Worm (Caenorhabditis elegans): ENCODE measurements around the gene ZK792.1.

The ZK792.1 gene

DNA sequence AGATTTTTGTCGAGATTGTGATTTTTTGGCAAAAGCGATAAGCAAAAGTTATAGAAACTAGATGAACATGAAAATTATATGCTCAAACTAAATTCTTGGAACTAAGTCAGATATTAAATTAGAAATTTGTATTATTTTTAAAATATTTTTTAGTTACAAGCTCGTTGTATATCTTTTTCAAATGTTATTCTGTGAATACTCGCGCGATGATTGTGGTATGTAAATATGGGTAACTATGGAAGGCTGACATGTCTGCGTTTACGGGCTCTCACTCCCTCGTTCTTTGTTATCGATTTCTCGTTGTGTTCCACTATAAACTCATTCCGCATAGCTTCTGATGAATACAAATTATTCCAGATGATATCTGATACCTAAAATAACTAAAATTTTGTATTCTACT is 34.5 kb downstream of the ZK792.1 start, which contains the start of gene ZK792.7:
ZK792.7 (plus strand) TSS at position 301 of the 400 bp plus-strand sequence.
- TF ChIP-seq mxl-2 (GFP tag; conservative IDR thresholded peaks at IDR 0.05) (no peak), hmg-1.1 (GFP tag; IDR thresholded peaks at IDR 0.05) (no peak), ceh-20 (GFP tag; IDR thresholded peaks at IDR 0.05) (no peak), nhr-77 (tag; optimal IDR thresholded peaks at IDR 0.05) (no peak), mxl-3 (GFP tag; optimal IDR thresholded peaks at IDR 0.05) (no peak), sdz-12 (GFP tag; optimal IDR thresholded peaks at IDR 0.05) (no peak), daf-8 (GFP tag; IDR thresholded peaks at IDR 0.05) (no peak), nhr-42 (GFP tag; IDR thresholded peaks at IDR 0.05) (no peak), ztf-7 (tag; optimal IDR thresholded peaks at IDR 0.05) (no peak), ZK337.2 (GFP tag; IDR thresholded peaks at IDR 0.05) (no peak)

DNA sequence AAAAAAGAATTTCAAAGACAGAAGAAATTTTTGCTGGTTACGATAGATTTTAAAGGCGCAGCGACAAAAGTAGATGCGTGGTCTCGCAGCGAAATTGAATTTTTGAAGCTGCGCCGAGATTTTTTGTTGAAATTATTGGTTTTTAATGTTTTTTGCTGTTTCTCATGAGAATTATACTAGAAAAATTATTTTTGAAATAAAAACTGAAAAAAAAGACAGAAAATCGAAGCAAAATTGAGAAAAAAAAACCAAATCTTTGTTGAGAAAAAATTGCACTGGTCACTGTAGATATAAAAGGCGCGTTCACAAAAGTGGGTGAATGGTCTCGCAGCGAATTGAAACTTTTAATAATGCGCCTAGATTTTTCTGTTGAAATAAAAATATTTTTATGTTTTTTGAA is 36.0 kb downstream of the ZK792.1 start:
- peak; percentile 60; the same call in 1 of the 2 replicates for TF ChIP-seq snpc-1.2 (GFP tag; IDR thresholded peaks at IDR 0.05)
- no peak for TF ChIP-seq nhr-42 (GFP tag; IDR thresholded peaks at IDR 0.05)
- TF ChIP-seq Y48G9A.11 (GFP tag; IDR thresholded peaks at IDR 0.05), result 0 out of 2 replicates have a peak, but pooled peaks have one; percentile 50
- TF ChIP-seq egl-27 (tag; optimal IDR thresholded peaks at IDR 0.05), result no peak
- no peak for TF ChIP-seq ama-1 (optimal IDR thresholded peaks at IDR 0.05)
- peak; percentile 60 for TF ChIP-seq unc-130 (GFP tag; optimal IDR thresholded peaks at IDR 0.05)
- TF ChIP-seq aly-2 (tag; optimal IDR thresholded peaks at IDR 0.05), result no peak
- TF ChIP-seq F49E8.2 (tag; optimal IDR thresholded peaks at IDR 0.05; ENCODE audit: borderline replicate concordance), result peak; percentile 88
- no peak for TF ChIP-seq nhr-25 (tag; optimal IDR thresholded peaks at IDR 0.05; ENCODE audit: borderline replicate concordance, insufficient read depth)
- peak; percentile 28 for TF ChIP-seq aha-1 (tag)
- TF ChIP-seq rbr-2 (tag; optimal IDR thresholded peaks at IDR 0.05), result no peak
- TF ChIP-seq lin-38 (GFP tag; IDR thresholded peaks at IDR 0.05), result peak; percentile 31; the same call in 1 of the 2 replicates
- TF ChIP-seq lin-29 (GFP tag; IDR thresholded peaks at IDR 0.05), result no peak
- no peak for TF ChIP-seq hlh-30 (tag; optimal IDR thresholded peaks at IDR 0.05; ENCODE audit: insufficient read depth)
- TF ChIP-seq daf-12 (tag; optimal IDR thresholded peaks at IDR 0.05), result no peak
- TF ChIP-seq madf-9 (GFP tag; conservative IDR thresholded peaks at IDR 0.05), result no peak
- no peak for TF ChIP-seq hlh-11 (tag; optimal IDR thresholded peaks at IDR 0.05)

- TF ChIP-seq unc-62 (GFP tag; optimal IDR thresholded peaks at IDR 0.05 in 1 of 2) (peak in 1 of 2 experiments; percentile 95), unc-62 (tag; optimal IDR thresholded peaks at IDR 0.05) (no peak), nhr-41 (GFP tag; IDR thresholded peaks at IDR 0.05) (no peak)
These were observed 37.9 kb downstream of the ZK792.1 start for ce11 chrIV:11697514-11697913.

- no peak for TF ChIP-seq zag-1 (tag; optimal IDR thresholded peaks at IDR 0.05)
- no peak for TF ChIP-seq lin-13 (GFP tag; optimal IDR thresholded peaks at IDR 0.05)
- no peak for TF ChIP-seq egl-43 (GFP tag; IDR thresholded peaks at IDR 0.05)
- TF ChIP-seq ztf-11 (tag; optimal IDR thresholded peaks at IDR 0.05), result no peak
- peak; percentile 20 for TF ChIP-seq hlh-30 (tag; optimal IDR thresholded peaks at IDR 0.05; ENCODE audit: insufficient read depth)
- TF ChIP-seq daf-12 (tag; optimal IDR thresholded peaks at IDR 0.05), result no peak
- no peak for TF ChIP-seq fos-1 (tag; optimal IDR thresholded peaks at IDR 0.05)
- no peak for TF ChIP-seq zfp-2 (tag; optimal IDR thresholded peaks at IDR 0.05)
- TF ChIP-seq ctbp-1 (GFP tag; IDR thresholded peaks at IDR 0.05), result no peak
- no peak for TF ChIP-seq F26F4.8 (GFP tag; conservative IDR thresholded peaks at IDR 0.05)
- no peak for TF ChIP-seq mep-1 (tag; optimal IDR thresholded peaks at IDR 0.05)
- TF ChIP-seq ceh-62 (tag; optimal IDR thresholded peaks at IDR 0.05), result no peak
- no peak for TF ChIP-seq Y48G9A.11 (GFP tag; IDR thresholded peaks at IDR 0.05)
- no peak for TF ChIP-seq nhr-6 (tag; optimal IDR thresholded peaks at IDR 0.05)
- no peak for TF ChIP-seq dmd-6 (GFP tag; IDR thresholded peaks at IDR 0.05)
- no peak for TF ChIP-seq nhr-25 (tag; optimal IDR thresholded peaks at IDR 0.05; ENCODE audit: borderline replicate concordance, insufficient read depth)
- TF ChIP-seq tag-97 (GFP tag; IDR thresholded peaks at IDR 0.05), result no peak
- TF ChIP-seq mxl-3 (GFP tag; optimal IDR thresholded peaks at IDR 0.05), result peak; percentile 58
- no peak for TF ChIP-seq nhr-102 (tag; optimal IDR thresholded peaks at IDR 0.05)
- TF ChIP-seq dmd-9 (GFP tag; IDR thresholded peaks at IDR 0.05), result no peak
- peak; percentile 4 for TF ChIP-seq nhr-28 (tag; optimal IDR thresholded peaks at IDR 0.05)
- TF ChIP-seq madf-5 (GFP tag; IDR thresholded peaks at IDR 0.05), result no peak
- TF ChIP-seq zip-2 (tag; optimal IDR thresholded peaks at IDR 0.05), result no peak
- no peak for TF ChIP-seq nhr-111 (GFP tag; optimal IDR thresholded peaks at IDR 0.05)
These were observed 40.5 kb downstream of the ZK792.1 start for ce11 chrIV:11700100-11700499.

Measured in whole organism, L4 larva.